Fruit fly (Drosophila melanogaster) whole organism, wandering third instar larva: ENCODE data around the gene Mps1.

Experiments
- Dfd ChIP-seq: fragments of >200 bp; optimal IDR thresholded peaks from 2 replicates; lab custom pipeline; 2017; ENCODE audit warnings: missing biosample characterization, missing genetic modification characterization
- GATAd ChIP-seq: sonication (Bioruptor generic); optimal IDR thresholded peaks from 2 replicates; lab custom pipeline; 2016; ENCODE audit warnings: missing biosample characterization, missing genetic modification characterization
- Hr83 ChIP-seq: fragments of 200-300 bp; sonication (Bioruptor generic); optimal IDR thresholded peaks from 2 replicates; lab custom pipeline; 2016; ENCODE audit warnings: missing biosample characterization, mild to moderate bottlenecking, missing genetic modification characterization, moderate library complexity; ENCODE audit not compliant: poor library complexity, severe bottlenecking
- Mio ChIP-seq: sonication (Bioruptor generic); optimal IDR thresholded peaks from 2 replicates; lab custom pipeline; 2016; ENCODE audit warnings: missing biosample characterization, missing genetic modification characterization
- OdsH ChIP-seq: fragments of 200-800 bp; sonication (Bioruptor generic); optimal IDR thresholded peaks from 2 replicates; lab custom pipeline; 2016; ENCODE audit warnings: missing biosample characterization, mild to moderate bottlenecking, missing genetic modification characterization
- br ChIP-seq: fragments of 200-800 bp; sonication (Bioruptor generic); optimal IDR thresholded peaks from 2 replicates; lab custom pipeline; 2016; ENCODE audit warnings: missing biosample characterization, missing genetic modification characterization
- lola ChIP-seq: fragments of >200 bp; optimal IDR thresholded peaks from 2 replicates; lab custom pipeline; 2017; ENCODE audit warnings: missing biosample characterization, missing genetic modification characterization
- psq ChIP-seq: fragments of 200-800 bp; sonication (Bioruptor generic); optimal IDR thresholded peaks from 3 replicates; lab custom pipeline; 2017; ENCODE audit warnings: missing biosample characterization, mild to moderate bottlenecking, missing genetic modification characterization, moderate library complexity
- usp ChIP-seq: fragments of >200 bp; optimal IDR thresholded peaks from 2 replicates; lab custom pipeline; 2017; ENCODE audit warnings: missing biosample characterization, missing genetic modification characterization

dm6 chr3R:17705899-17706831 lies 35.1 kb downstream of the Mps1 start:
- TF ChIP-seq Hr83 (GFP tag; lab: Kevin White, UChicago), result no peak
- TF ChIP-seq usp, result no peak
- no peak for TF ChIP-seq Dfd (GFP tag; lab: Kevin White, UChicago)
- TF ChIP-seq psq (GFP tag; lab: Kevin White, UChicago), result peak; percentile 87
- TF ChIP-seq br (GFP tag; lab: Kevin White, UChicago), result no peak
- TF ChIP-seq lola (GFP tag; lab: Kevin White, UChicago), result no peak
- TF ChIP-seq Mio (GFP tag; lab: Kevin White, UChicago), result no peak
- TF ChIP-seq GATAd (GFP tag; lab: Kevin White, UChicago), result no peak
- TF ChIP-seq OdsH (GFP tag; lab: Kevin White, UChicago), result peak; percentile 37
